Worm (Caenorhabditis elegans) whole organism, early embryonic: ENCODE data around the gene ZK287.4.

Source experiments
- B0310.2 ChIP-seq: sonication (generic microtip); optimal IDR thresholded peaks from 2 replicates; lab custom pipeline; 2016; ENCODE audit warnings: mild to moderate bottlenecking, missing genetic modification characterization, missing compliant biosample characterization
- F13C5.2 ChIP-seq: sonication (generic microtip); optimal IDR thresholded peaks from 2 replicates; lab custom pipeline; 2017; ENCODE audit warnings: mild to moderate bottlenecking, missing genetic modification characterization, inconsistent platforms, missing compliant biosample characterization
- aly-1 ChIP-seq: sonication (generic microtip); optimal IDR thresholded peaks from 2 replicates; lab custom pipeline; 2016; ENCODE audit warnings: missing genetic modification characterization, missing compliant biosample characterization
- ama-1 ChIP-seq: fragments of 150-350 bp; optimal IDR thresholded peaks from 2 replicates; lab custom pipeline; 2014
- ceh-36 ChIP-seq: sonication (generic microtip); optimal IDR thresholded peaks from 2 replicates; lab custom pipeline; 2016; ENCODE audit warnings: missing genetic modification characterization, inconsistent platforms, missing compliant biosample characterization
- ets-7 ChIP-seq: sonication (generic microtip); optimal IDR thresholded peaks from 2 replicates; lab custom pipeline; 2016; ENCODE audit warnings: missing genotype, missing genetic modification characterization, missing compliant biosample characterization
- flt-1 ChIP-seq: fragments of 200-800 bp; sonication (Bioruptor generic); IDR thresholded peaks from 2 replicates; pipeline ENCODE4 v1.3.6; 2022; ENCODE audit warnings: missing genetic modification characterization, missing compliant biosample characterization
- hmbx-1 ChIP-seq: sonication (generic microtip); optimal IDR thresholded peaks from 2 replicates; lab custom pipeline; 2016; ENCODE audit warnings: mild to moderate bottlenecking, missing genetic modification characterization, missing compliant biosample characterization
- hmg-4 ChIP-seq: fragments of 200-800 bp; sonication (Bioruptor generic); optimal IDR thresholded peaks from 2 replicates; lab custom pipeline; 2018; ENCODE audit warnings: mild to moderate bottlenecking, missing genetic modification characterization, missing compliant biosample characterization
- hnd-1 ChIP-seq: sonication (generic microtip); optimal IDR thresholded peaks from 2 replicates; lab custom pipeline; 2016; ENCODE audit warnings: missing genetic modification characterization, missing compliant biosample characterization
- pes-1 ChIP-seq: fragments of 200-800 bp; sonication (Bioruptor generic); IDR thresholded peaks from 2 replicates; pipeline ENCODE4 v1.3.6; 2022; ENCODE audit warnings: missing genetic modification reagents, missing genetic modification characterization, missing compliant biosample characterization
- scrt-1 ChIP-seq: fragments of 200-800 bp; sonication (Bioruptor generic); IDR thresholded peaks from 2 replicates; pipeline ENCODE4 v1.3.6; 2022; ENCODE audit warnings: missing genetic modification characterization, missing compliant biosample characterization
- tbx-11 ChIP-seq: fragments of 200-800 bp; sonication (Bioruptor generic); IDR thresholded peaks from 2 replicates; pipeline ENCODE4 v1.3.6; 2022; ENCODE audit warnings: missing genetic modification characterization, missing compliant biosample characterization
- tbx-37 ChIP-seq: fragments of 200-800 bp; sonication (Bioruptor generic); conservative IDR thresholded peaks from 2 replicates; pipeline ENCODE4 v1.3.6; 2022; ENCODE audit warnings: missing genetic modification reagents, missing genetic modification characterization, missing compliant biosample characterization

DNA sequence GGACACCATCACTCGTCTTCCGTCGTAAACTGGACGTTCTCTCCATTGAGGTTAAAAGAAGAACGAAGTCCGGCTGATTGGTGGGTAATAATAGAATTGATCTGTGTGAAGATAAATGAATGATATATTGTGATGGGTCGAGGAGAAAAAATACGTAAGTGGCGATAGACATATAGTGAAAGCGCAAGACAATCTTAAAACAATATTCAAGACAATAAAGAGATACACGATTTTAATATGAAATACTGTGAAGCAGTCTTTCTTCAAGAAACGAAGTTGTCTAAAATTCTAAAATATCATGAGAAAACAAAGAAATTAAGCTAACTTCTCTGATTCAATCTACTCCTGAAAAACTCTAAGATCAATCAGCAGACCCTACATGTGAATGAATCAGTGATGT is 28.1 kb upstream of the ZK287.4 start, which contains the start of gene F40F9.10:
- TF ChIP-seq tbx-37 (no peak), flt-1 (GFP tag; lab: Robert Waterston, UW) (no peak), hmg-4 (no peak), ama-1 (no peak), hnd-1 (no peak), tbx-11 (GFP tag; lab: Robert Waterston, UW) (no peak), ceh-36 (no peak), ets-7 (tag; lab: Kevin White, UChicago) (no peak), B0310.2 (tag; lab: Kevin White, UChicago) (no peak), F13C5.2 (no peak), pes-1 (GFP tag; lab: Robert Waterston, UW) (no peak), aly-1 (no peak), hmbx-1 (tag; lab: Kevin White, UChicago) (no peak), scrt-1 (GFP tag; lab: Robert Waterston, UW) (no peak)
